Worm (Caenorhabditis elegans): Measurements from ENCODE around the gene F53F1.2.

- TF ChIP-seq mef-2 (tag; optimal IDR thresholded peaks at IDR 0.05) (no peak), fkh-10 (GFP tag; optimal IDR thresholded peaks at IDR 0.05) (no peak), elt-2 (tag; optimal IDR thresholded peaks at IDR 0.05) (peak; percentile 90), hlh-4 (tag; optimal IDR thresholded peaks at IDR 0.05) (no peak)
These were observed 15.1 kb downstream of the F53F1.2 start for ce11 chrV:13421697-13422096.

Data from whole organism, L1 larva.